Fruit fly (Drosophila melanogaster): Measurements from ENCODE around the gene tna.

tna gene

DNA sequence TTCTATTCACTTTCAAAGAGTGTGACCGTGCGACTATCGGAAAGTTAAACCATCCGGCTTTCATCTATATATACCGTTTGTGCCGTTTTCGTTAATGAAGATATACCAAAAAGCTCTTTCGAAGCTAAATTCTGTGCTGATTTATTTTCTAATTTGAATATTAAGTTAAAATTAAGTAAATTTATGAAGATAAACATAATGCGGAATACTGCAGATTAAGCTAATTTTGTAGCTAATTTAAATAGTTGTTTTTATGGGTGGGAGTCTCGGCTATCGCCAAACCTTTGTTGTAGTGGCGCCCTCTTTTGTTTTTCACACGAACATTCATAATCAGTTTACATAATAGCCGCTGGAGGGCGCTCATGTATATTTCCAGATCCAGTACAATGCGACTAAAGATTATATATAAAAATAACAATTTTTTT, 63.8 kb downstream of the tna start, which contains the start of gene Aps (continued):
- TF ChIP-seq ash1 (GFP tag; optimal IDR thresholded peaks at IDR 0.05) (no peak), Sin3A (optimal IDR thresholded peaks at IDR 0.05) (peak; percentile 57), pho (GFP tag; optimal IDR thresholded peaks at IDR 0.05) (peak; percentile 11), luna (GFP tag; optimal IDR thresholded peaks at IDR 0.05) (no peak), ro (GFP tag; IDR thresholded peaks at IDR 0.05) (no peak), danr (GFP tag; IDR thresholded peaks at IDR 0.05) (0 out of 2 replicates have a peak, but pooled peaks have one; percentile 5), Dref (GFP tag; IDR thresholded peaks at IDR 0.05) (no peak), sens-2 (GFP tag; IDR thresholded peaks at IDR 0.05) (peak; percentile 36; the same call in 1 of the 2 replicates), CG2678 (tag; optimal IDR thresholded peaks at IDR 0.05) (peak; percentile 29), CG15696 (tag; optimal IDR thresholded peaks at IDR 0.05) (peak; percentile 62), Ets97D (GFP tag; optimal IDR thresholded peaks at IDR 0.05) (peak; percentile 67), aop (GFP tag; IDR thresholded peaks at IDR 0.05) (no peak), CG2116 (GFP tag; optimal IDR thresholded peaks at IDR 0.05) (peak; percentile 55), CG12391 (tag; optimal IDR thresholded peaks at IDR 0.05) (peak; percentile 59), CG12659 (GFP tag; optimal IDR thresholded peaks at IDR 0.05) (peak; percentile 82), CG11093 (GFP tag; IDR thresholded peaks at IDR 0.05) (no peak), CG18262 (tag; optimal IDR thresholded peaks at IDR 0.05) (peak; percentile 50), CG14014 (GFP tag; IDR thresholded peaks at IDR 0.05) (peak; percentile 27; the same call in 1 of the 2 replicates), Nf-YB (GFP tag; optimal IDR thresholded peaks at IDR 0.05) (peak; percentile 18), CG12744 (GFP tag; optimal IDR thresholded peaks at IDR 0.05) (no peak), dysf (GFP tag; IDR thresholded peaks at IDR 0.05) (peak; percentile 57; the same call in 2 of the 3 replicates), CG14965 (GFP tag; optimal IDR thresholded peaks at IDR 0.05; ENCODE audit: borderline replicate concordance) (no peak), inv (GFP tag; IDR thresholded peaks at IDR 0.05; ENCODE audit: partially characterized antibody) (no peak), CG1602 (GFP tag; optimal IDR thresholded peaks at IDR 0.05) (peak; percentile 59), pros (GFP tag; optimal IDR thresholded peaks at IDR 0.05) (no peak), vfl (GFP tag; optimal IDR thresholded peaks at IDR 0.05) (no peak), CG1647 (GFP tag; optimal IDR thresholded peaks at IDR 0.05) (peak; percentile 19), HmgZ (tag; optimal IDR thresholded peaks at IDR 0.05) (no peak), Ravus (GFP tag; IDR thresholded peaks at IDR 0.05) (no peak; the same call in 1 of the 2 replicates), Sox100B (GFP tag; optimal IDR thresholded peaks at IDR 0.05) (no peak), Trl (optimal IDR thresholded peaks at IDR 0.05) (no peak), Trl (GFP tag; optimal IDR thresholded peaks at IDR 0.05) (no peak), Lim3 (GFP tag; IDR thresholded peaks at IDR 0.05) (no peak), ac (GFP tag; optimal IDR thresholded peaks at IDR 0.05) (no peak), CG14441 (GFP tag; IDR thresholded peaks at IDR 0.05) (peak; percentile 38; the same call in 1 of the 2 replicates), CG10147 (GFP tag; optimal IDR thresholded peaks at IDR 0.05) (peak; percentile 42), CG12236 (GFP tag; optimal IDR thresholded peaks at IDR 0.05) (no peak), CG18476 (GFP tag; optimal IDR thresholded peaks at IDR 0.05) (peak; percentile 16), tna (GFP tag; IDR thresholded peaks at IDR 0.05; ENCODE audit: partially characterized antibody) (no peak), prd (optimal IDR thresholded peaks at IDR 0.05) (no peak), prd (GFP tag; IDR thresholded peaks at IDR 0.05) (peak; percentile 59; the same call in 2 of the 3 replicates), az2 (GFP tag; optimal IDR thresholded peaks at IDR 0.05) (peak; percentile 62), Ets65A (GFP tag) (peak; percentile 88), eve (GFP tag; optimal IDR thresholded peaks at IDR 0.05) (peak in 1 of 2 experiments; percentile 81), Jarid2 (GFP tag; optimal IDR thresholded peaks at IDR 0.05) (no peak), CHES-1-like (GFP tag; optimal IDR thresholded peaks at IDR 0.05) (no peak), zf30C (GFP tag; optimal IDR thresholded peaks at IDR 0.05) (no peak), NC2α (GFP tag; optimal IDR thresholded peaks at IDR 0.05) (no peak), CG43689 (GFP tag; IDR thresholded peaks at IDR 0.05) (no peak), tin (GFP tag; optimal IDR thresholded peaks at IDR 0.05) (peak; percentile 27), Oli (tag; optimal IDR thresholded peaks at IDR 0.05) (no peak), bigmax (GFP tag; optimal IDR thresholded peaks at IDR 0.05) (no peak), gro (GFP tag; optimal IDR thresholded peaks at IDR 0.05) (peak; percentile 2)

All from whole organism, embryonic.